Worm (Caenorhabditis elegans) whole organism, L2 larva: Measurements from ENCODE around the gene ubxn-6.

Source experiments
- ama-1 ChIP-seq: fragments of 150-350 bp; optimal IDR thresholded peaks from 2 replicates; lab custom pipeline; 2018; ENCODE audit warnings: inconsistent platforms
- ceh-82 ChIP-seq: fragments of 150-350 bp; optimal IDR thresholded peaks from 2 replicates; lab custom pipeline; 2014; ENCODE audit warnings: missing biosample characterization, missing genetic modification characterization

DNA sequence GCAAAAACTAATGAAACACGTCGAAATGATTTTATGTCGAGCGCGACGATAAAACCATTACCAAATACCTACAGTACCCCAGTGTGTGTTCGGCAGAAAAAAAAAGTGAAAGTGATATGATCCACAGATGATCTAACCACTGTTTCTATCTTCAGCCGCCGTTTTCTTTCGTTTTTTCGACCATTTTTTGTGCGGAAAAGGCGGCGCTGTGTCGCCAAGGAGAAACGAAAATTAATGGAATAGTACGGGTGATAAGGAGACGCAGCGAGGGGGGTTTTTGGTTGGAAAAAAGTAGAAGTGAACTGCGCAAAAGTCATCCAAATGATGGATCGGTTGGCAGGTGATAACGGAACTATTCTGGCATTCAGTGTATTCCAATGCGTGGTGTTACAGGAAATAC is 14.2 kb downstream of the ubxn-6 start:
- no peak for TF ChIP-seq ceh-82 (tag; lab: Kevin White, UChicago)
- TF ChIP-seq ama-1 (lab: Kevin White, UChicago) = no peak
